Worm (Caenorhabditis elegans) whole organism, L1 larva: ENCODE results near the gene R74.2.
A peak's percentile ranks its signal among the peaks of the same experiment; 100 is the strongest.

Source experiments
- C16A3.4 ChIP-seq: fragments of 150-350 bp; optimal IDR thresholded peaks from 2 replicates; lab custom pipeline; 2014; ENCODE audit warnings: missing biosample characterization, missing genetic modification characterization
- F16B12.6 ChIP-seq: fragments of 150-350 bp; optimal IDR thresholded peaks from 2 replicates; lab custom pipeline; 2014; ENCODE audit warnings: missing biosample characterization, missing genetic modification characterization
- aha-1 ChIP-seq: fragments of 150-350 bp; optimal IDR thresholded peaks from 2 replicates; lab custom pipeline; 2014; ENCODE audit warnings: missing biosample characterization, missing genetic modification characterization
- alr-1 ChIP-seq: fragments of 200-800 bp; sonication (Bioruptor generic); optimal IDR thresholded peaks from 2 replicates; lab custom pipeline; 2018; ENCODE audit warnings: borderline replicate concordance, mild to moderate bottlenecking, missing genetic modification characterization, missing compliant biosample characterization
- ama-1 ChIP-seq: fragments of 150-350 bp; optimal IDR thresholded peaks from 2 replicates; lab custom pipeline; 2014
- ceh-63 ChIP-seq: fragments of 200-800 bp; sonication (Bioruptor generic); optimal IDR thresholded peaks from 2 replicates; lab custom pipeline; 2018; ENCODE audit warnings: mild to moderate bottlenecking, missing genetic modification characterization, missing compliant biosample characterization
- ceh-8 ChIP-seq: fragments of 200-800 bp; sonication (Bioruptor generic); optimal IDR thresholded peaks from 2 replicates; lab custom pipeline; 2018; ENCODE audit warnings: mild to moderate bottlenecking, missing genetic modification characterization, moderate library complexity, missing compliant biosample characterization
- ceh-88 ChIP-seq: fragments of 200-800 bp; sonication (Bioruptor generic); IDR thresholded peaks from 2 replicates; pipeline ENCODE4 v1.3.6; 2022; ENCODE audit warnings: missing genetic modification characterization, missing compliant biosample characterization
- ceh-90 ChIP-seq: sonication (generic microtip); optimal IDR thresholded peaks from 2 replicates; lab custom pipeline; 2016; ENCODE audit warnings: missing genetic modification characterization, missing compliant biosample characterization
- ces-1 ChIP-seq: fragments of 150-350 bp; optimal IDR thresholded peaks from 2 replicates; lab custom pipeline; 2014; ENCODE audit warnings: missing biosample characterization, missing genetic modification reagents, missing genetic modification characterization
- dsc-1 ChIP-seq: sonication (generic microtip); optimal IDR thresholded peaks from 2 replicates; lab custom pipeline; 2016; ENCODE audit warnings: mild to moderate bottlenecking, missing genetic modification characterization, missing compliant biosample characterization
- efl-1 ChIP-seq, 4 experiments: fragments of 150-350 bp; optimal IDR thresholded peaks in 3 of 4; peaks in 1 of 4; 1 replicate in 1 of 4; 2 replicates in 3 of 4; lab custom pipeline; 2014; ENCODE audit warnings: missing biosample characterization in 2 of 4, missing genetic modification characterization in 2 of 4, missing genetic modification reagents in 2 of 4
- efl-3 ChIP-seq: fragments of 200-800 bp; sonication (Bioruptor generic); optimal IDR thresholded peaks from 2 replicates; lab custom pipeline; 2018; ENCODE audit warnings: mild to moderate bottlenecking, missing genetic modification characterization, missing compliant biosample characterization
- egl-13 ChIP-seq: sonication (generic microtip); optimal IDR thresholded peaks from 2 replicates; lab custom pipeline; 2016; ENCODE audit warnings: missing genotype, missing genetic modification reagents, missing genetic modification characterization, missing compliant biosample characterization
- egl-27 ChIP-seq, 2 experiments: fragments of 150-350 bp in 1 of 2; sonication (generic microtip); optimal IDR thresholded peaks; 3 replicates each; lab custom pipeline; 2017 to 2018; ENCODE audit warnings: missing biosample characterization in 2 of 2, missing genetic modification characterization in 2 of 2, missing genetic modification reagents in 2 of 2
- elt-2 ChIP-seq: sonication (generic microtip); optimal IDR thresholded peaks from 2 replicates; lab custom pipeline; 2016; ENCODE audit warnings: missing genetic modification characterization, mild to moderate bottlenecking, inconsistent platforms, missing compliant biosample characterization, missing genetic modification reagents
- elt-3 ChIP-seq, 6 experiments: fragments of 150-350 bp in 1 of 6; sonication (generic microtip); optimal IDR thresholded peaks; 2 replicates each; lab custom pipeline; 2017 to 2018; ENCODE audit warnings: missing biosample characterization in 6 of 6, missing genetic modification characterization in 6 of 6, inconsistent platforms in 1 of 6
- fkh-8 ChIP-seq: sonication (generic microtip); optimal IDR thresholded peaks from 2 replicates; lab custom pipeline; 2016; ENCODE audit warnings: mild to moderate bottlenecking, missing genetic modification characterization, missing compliant biosample characterization
- fos-1 ChIP-seq: fragments of 150-350 bp; optimal IDR thresholded peaks from 2 replicates; lab custom pipeline; 2014; ENCODE audit warnings: missing biosample characterization, missing genetic modification characterization
- hlh-17 ChIP-seq: fragments of 200-800 bp; sonication (Bioruptor generic); optimal IDR thresholded peaks from 2 replicates; lab custom pipeline; 2018; ENCODE audit warnings: missing genetic modification characterization, mild to moderate bottlenecking, missing compliant biosample characterization, moderate library complexity, borderline replicate concordance
- irx-1 ChIP-seq: sonication (generic microtip); optimal IDR thresholded peaks from 2 replicates; lab custom pipeline; 2016; ENCODE audit warnings: missing genetic modification characterization, missing compliant biosample characterization
- lin-35 ChIP-seq, 2 experiments: fragments of 150-350 bp; optimal IDR thresholded peaks; 2 replicates each; lab custom pipeline; 2014; ENCODE audit warnings: missing biosample characterization in 2 of 2, missing genetic modification characterization in 2 of 2, missing genetic modification reagents in 2 of 2
- lir-3 ChIP-seq: sonication (generic microtip); optimal IDR thresholded peaks from 2 replicates; lab custom pipeline; 2016; ENCODE audit warnings: mild to moderate bottlenecking, missing genetic modification characterization, moderate library complexity, missing compliant biosample characterization; ENCODE audit not compliant: poor library complexity
- lsy-2 ChIP-seq, 2 experiments: fragments of 150-350 bp; optimal IDR thresholded peaks; 2 replicates each; lab custom pipeline; 2014; ENCODE audit warnings: missing biosample characterization in 2 of 2, missing genetic modification characterization in 2 of 2
- mab-9 ChIP-seq: fragments of 200-800 bp; sonication (Bioruptor generic); IDR thresholded peaks from 2 replicates; pipeline ENCODE4 v1.3.6; 2022; ENCODE audit warnings: missing genetic modification reagents, missing genetic modification characterization, missing compliant biosample characterization
- mep-1 ChIP-seq: fragments of 150-350 bp; optimal IDR thresholded peaks from 2 replicates; lab custom pipeline; 2014; ENCODE audit warnings: missing biosample characterization, missing genetic modification characterization
- nhr-11 ChIP-seq: fragments of 150-350 bp; optimal IDR thresholded peaks from 2 replicates; lab custom pipeline; 2014; ENCODE audit warnings: missing biosample characterization, missing genetic modification characterization
- nhr-20 ChIP-seq: sonication (generic microtip); optimal IDR thresholded peaks from 2 replicates; lab custom pipeline; 2016; ENCODE audit warnings: mild to moderate bottlenecking, missing genetic modification characterization, missing compliant biosample characterization
- nhr-28 ChIP-seq: fragments of 150-350 bp; optimal IDR thresholded peaks from 2 replicates; lab custom pipeline; 2014; ENCODE audit warnings: missing biosample characterization, missing genetic modification characterization
- nhr-77 ChIP-seq: fragments of 150-350 bp; optimal IDR thresholded peaks from 2 replicates; lab custom pipeline; 2014; ENCODE audit warnings: missing biosample characterization, missing genetic modification characterization
- nhr-84 ChIP-seq: sonication (generic microtip); optimal IDR thresholded peaks from 2 replicates; lab custom pipeline; 2017; ENCODE audit warnings: missing biosample characterization, missing genetic modification characterization
- nhr-85 ChIP-seq: sonication (generic microtip); peaks from one replicate; lab custom pipeline; 2016; ENCODE audit warnings: missing genetic modification characterization, inconsistent platforms, missing compliant biosample characterization
- nhr-90 ChIP-seq: sonication (generic microtip); optimal IDR thresholded peaks from 2 replicates; lab custom pipeline; 2016; ENCODE audit warnings: mild to moderate bottlenecking, missing genetic modification characterization, missing compliant biosample characterization; ENCODE audit not compliant: poor library complexity
- pag-3 ChIP-seq: sonication (generic microtip); optimal IDR thresholded peaks from 2 replicates; lab custom pipeline; 2017; ENCODE audit warnings: missing genetic modification characterization, mild to moderate bottlenecking, missing compliant biosample characterization, antibody characterized with exemption, borderline replicate concordance; ENCODE audit not compliant: insufficient read depth
- pqm-1 ChIP-seq: sonication (generic microtip); optimal IDR thresholded peaks from 3 replicates; lab custom pipeline; 2017; ENCODE audit warnings: missing biosample characterization, missing genetic modification characterization
- rnt-1 ChIP-seq: sonication (generic microtip); optimal IDR thresholded peaks from 2 replicates; lab custom pipeline; 2016; ENCODE audit warnings: mild to moderate bottlenecking, missing genetic modification characterization, moderate library complexity, missing compliant biosample characterization
- skn-1 ChIP-seq: fragments of 150-350 bp; optimal IDR thresholded peaks from 2 replicates; lab custom pipeline; 2014; ENCODE audit warnings: missing biosample characterization, missing genetic modification characterization
- snpc-4 ChIP-seq: fragments of 150-350 bp; optimal IDR thresholded peaks from 2 replicates; lab custom pipeline; 2014; ENCODE audit warnings: missing biosample characterization, missing genetic modification characterization
- sptf-1 ChIP-seq: fragments of 150-350 bp; optimal IDR thresholded peaks from 2 replicates; lab custom pipeline; 2014; ENCODE audit warnings: missing biosample characterization, missing genetic modification characterization
- swsn-7 ChIP-seq: sonication (generic microtip); optimal IDR thresholded peaks from 2 replicates; lab custom pipeline; 2016; ENCODE audit warnings: missing genetic modification characterization, missing compliant biosample characterization
- unc-130 ChIP-seq: fragments of 150-350 bp; optimal IDR thresholded peaks from 2 replicates; lab custom pipeline; 2017; ENCODE audit warnings: missing biosample characterization, missing genetic modification characterization, inconsistent platforms
- unc-30 ChIP-seq: sonication (generic microtip); optimal IDR thresholded peaks from 2 replicates; lab custom pipeline; 2017; ENCODE audit warnings: missing biosample characterization, missing genetic modification characterization
- unc-62 ChIP-seq: fragments of 150-350 bp; optimal IDR thresholded peaks from 2 replicates; lab custom pipeline; 2014; ENCODE audit warnings: missing biosample characterization, missing genetic modification reagents, missing genetic modification characterization
- unc-86 ChIP-seq: sonication (generic microtip); optimal IDR thresholded peaks from 2 replicates; lab custom pipeline; 2016; ENCODE audit warnings: missing genetic modification characterization, missing compliant biosample characterization
- zag-1 ChIP-seq: fragments of 150-350 bp; optimal IDR thresholded peaks from 2 replicates; lab custom pipeline; 2014; ENCODE audit warnings: missing biosample characterization, missing genetic modification characterization
- zip-4 ChIP-seq: fragments of 200-800 bp; sonication (Bioruptor generic); optimal IDR thresholded peaks from 2 replicates; lab custom pipeline; 2018; ENCODE audit warnings: mild to moderate bottlenecking, missing genetic modification characterization, moderate library complexity, missing compliant biosample characterization
- ztf-4 ChIP-seq: fragments of 150-350 bp; optimal IDR thresholded peaks from 2 replicates; lab custom pipeline; 2014; ENCODE audit warnings: missing biosample characterization, missing genetic modification characterization

Gene R74.2

DNA sequence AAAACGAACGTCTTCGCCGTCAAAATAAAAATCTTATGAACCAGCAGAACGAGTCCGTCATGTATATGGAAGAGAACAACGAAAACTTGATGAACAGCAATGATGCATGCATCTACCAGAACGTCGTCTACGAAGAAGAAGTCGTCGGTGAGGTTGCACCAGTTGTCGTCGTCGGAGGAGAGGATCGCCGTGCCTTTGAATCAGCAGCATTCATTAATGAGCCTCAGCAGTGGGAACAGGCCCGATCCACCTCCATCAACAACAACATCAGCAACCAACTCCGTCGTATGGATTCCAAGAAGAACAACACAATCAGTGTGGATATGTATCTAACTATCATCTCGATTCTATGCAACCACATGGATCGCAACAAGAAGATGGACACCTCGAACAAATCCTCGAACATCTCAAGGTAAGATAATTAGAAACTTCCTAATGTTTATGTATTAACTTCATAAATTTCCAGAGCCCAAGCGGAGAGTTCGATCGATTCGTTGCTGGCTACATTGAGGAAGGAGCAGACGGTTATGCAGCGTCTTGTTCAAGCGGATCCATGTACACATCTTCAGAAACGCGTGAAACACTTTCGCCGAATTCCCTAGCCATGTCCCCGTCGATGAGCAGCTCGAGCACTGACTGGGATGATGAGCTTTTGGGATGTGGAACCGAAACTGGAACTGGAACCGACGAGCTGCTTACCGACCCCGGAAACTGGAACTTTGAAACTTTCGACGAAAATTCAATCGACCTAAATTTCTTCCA is 6.6 kb downstream of the R74.2 start:
- no peak for TF ChIP-seq unc-62 (GFP tag; lab: Kevin White, UChicago)
- TF ChIP-seq aha-1 (tag; lab: Kevin White, UChicago), result no peak
- peak; percentile 14 for TF ChIP-seq rnt-1 (tag; lab: Kevin White, UChicago)
- TF ChIP-seq mab-9 (GFP tag; lab: Robert Waterston, UW), result 0 out of 2 replicates have a peak, but pooled peaks have one; percentile 1
- TF ChIP-seq efl-1 (optimal IDR thresholded peaks at IDR 0.05; lab: Kevin White, UChicago), result no peak
- TF ChIP-seq efl-1 (GFP tag; optimal IDR thresholded peaks at IDR 0.05 in 1 of 2; lab: Kevin White, UChicago), result no peak
- TF ChIP-seq ztf-4 (tag; lab: Kevin White, UChicago), result peak; percentile 34
- TF ChIP-seq nhr-85, result peak; percentile 72

DNA sequence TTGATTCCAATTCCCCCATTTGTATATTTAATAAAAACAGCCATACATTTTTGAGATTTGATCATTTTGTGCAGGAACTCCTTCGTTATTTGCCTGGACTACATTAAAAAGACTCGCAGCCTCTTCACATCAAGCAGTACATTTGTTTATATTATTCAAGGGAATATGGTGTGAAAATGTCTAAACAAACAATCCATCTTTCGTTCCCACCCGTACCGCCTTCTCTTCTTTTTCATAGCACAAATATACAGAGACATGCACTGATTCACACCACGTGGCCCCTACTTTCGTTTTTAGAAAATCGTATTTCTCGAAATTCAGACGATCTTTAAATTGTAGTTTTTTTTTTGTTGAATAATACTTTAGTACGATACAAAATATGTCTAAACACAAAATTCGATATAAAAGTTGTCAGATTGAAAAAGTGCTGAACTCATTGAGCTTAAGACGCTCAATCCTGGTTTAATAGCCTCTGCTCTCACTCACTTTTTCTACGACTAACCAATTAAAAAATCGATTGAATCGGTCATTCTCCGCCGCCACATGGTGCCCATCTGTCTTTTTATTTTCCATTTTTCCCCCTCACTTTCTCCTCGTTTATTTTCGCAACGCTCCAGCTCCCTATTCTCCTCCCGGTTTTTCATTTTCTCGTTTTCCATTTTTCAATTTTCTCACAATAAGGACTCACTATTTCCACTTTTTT is 7.5 kb downstream of the R74.2 start:
- peak; percentile 37 for TF ChIP-seq nhr-20 (tag; lab: Kevin White, UChicago)
- no peak for TF ChIP-seq mep-1 (tag; lab: Kevin White, UChicago)
- TF ChIP-seq nhr-84 (tag; lab: Kevin White, UChicago), result no peak
- TF ChIP-seq swsn-7, result peak; percentile 21
- peak; percentile 5 for TF ChIP-seq hlh-17 (GFP tag; lab: Kevin White, UChicago)
- peak; percentile 11 for TF ChIP-seq lir-3 (tag; lab: Kevin White, UChicago)
- no peak for TF ChIP-seq egl-27 (tag; optimal IDR thresholded peaks at IDR 0.05; lab: Kevin White, UChicago)
- no peak for TF ChIP-seq efl-3 (GFP tag; lab: Kevin White, UChicago)
- no peak for TF ChIP-seq egl-13 (tag; lab: Kevin White, UChicago)
- no peak for TF ChIP-seq ces-1 (GFP tag; lab: Kevin White, UChicago)
- TF ChIP-seq unc-62 (GFP tag; lab: Kevin White, UChicago), result no peak
- no peak for TF ChIP-seq alr-1 (tag; lab: Kevin White, UChicago)
- no peak for TF ChIP-seq pag-3 (tag; lab: Kevin White, UChicago)
- TF ChIP-seq unc-30 (tag; lab: Kevin White, UChicago), result no peak
- TF ChIP-seq ceh-88, result no peak
- no peak for TF ChIP-seq pqm-1 (tag; lab: Kevin White, UChicago)
- no peak for TF ChIP-seq unc-86 (tag; lab: Kevin White, UChicago)
- peak; percentile 35 for TF ChIP-seq irx-1 (tag; lab: Kevin White, UChicago)
- TF ChIP-seq nhr-11 (tag; lab: Kevin White, UChicago), result no peak
- TF ChIP-seq elt-2 (tag; lab: Kevin White, UChicago), result peak; percentile 60
- TF ChIP-seq fkh-8 (tag; lab: Kevin White, UChicago), result no peak
- no peak for TF ChIP-seq F16B12.6 (tag; lab: Kevin White, UChicago)
- no peak for TF ChIP-seq snpc-4 (tag; lab: Kevin White, UChicago)
- TF ChIP-seq ceh-90 (tag; lab: Kevin White, UChicago), result no peak
- peak; percentile 35 for TF ChIP-seq fos-1 (tag; lab: Kevin White, UChicago)
- TF ChIP-seq ceh-63 (GFP tag; lab: Kevin White, UChicago), result no peak
- no peak for TF ChIP-seq nhr-28 (tag; lab: Kevin White, UChicago)
- peak; percentile 28 for TF ChIP-seq zip-4 (GFP tag; lab: Kevin White, UChicago)
- TF ChIP-seq skn-1, result no peak
- TF ChIP-seq ceh-8 (GFP tag; lab: Kevin White, UChicago), result peak; percentile 44
- no peak for TF ChIP-seq sptf-1 (tag; lab: Kevin White, UChicago)
- TF ChIP-seq unc-130, result peak; percentile 13
- peak; percentile 95 for TF ChIP-seq ama-1 (lab: Kevin White, UChicago)
- TF ChIP-seq dsc-1 (tag; lab: Kevin White, UChicago), result peak; percentile 64
- TF ChIP-seq nhr-90, result peak; percentile 63
- TF ChIP-seq nhr-77 (tag; lab: Kevin White, UChicago), result no peak
- TF ChIP-seq ztf-4 (tag; lab: Kevin White, UChicago), result peak; percentile 72
- TF ChIP-seq lsy-2 (tag; optimal IDR thresholded peaks at IDR 0.05; lab: Kevin White, UChicago), result peak; percentile 2 to 51
- peak in 1 of 2 experiments; percentile 34 for TF ChIP-seq lin-35 (GFP tag; optimal IDR thresholded peaks at IDR 0.05; lab: Kevin White, UChicago)
- no peak for TF ChIP-seq zag-1
- TF ChIP-seq mab-9 (GFP tag; lab: Robert Waterston, UW), result no peak
- no peak for TF ChIP-seq elt-3 (tag; optimal IDR thresholded peaks at IDR 0.05; lab: Kevin White, UChicago)
- peak; percentile 43 for TF ChIP-seq C16A3.4 (tag; lab: Kevin White, UChicago)
